Fruit fly (Drosophila melanogaster) whole organism, embryonic: ENCODE measurements around the gene HUWE1.

Experiments
- Bgb ChIP-seq: fragments of 200-800 bp; sonication (Bioruptor generic); IDR thresholded peaks from 2 replicates; pipeline ENCODE4 v1.3.6; 2022; ENCODE audit warnings: missing biosample characterization, missing genetic modification characterization; ENCODE audit not compliant: partially characterized antibody
- Blimp-1 ChIP-seq: fragments of 200-800 bp; sonication (Bioruptor generic); optimal IDR thresholded peaks from 3 replicates; lab custom pipeline; 2018; ENCODE audit warnings: missing biosample characterization, missing genetic modification characterization, mild to moderate bottlenecking, moderate library complexity, missing genetic modification reagents
- CG10147 ChIP-seq: fragments of 200-800 bp; sonication (Bioruptor generic); optimal IDR thresholded peaks from 2 replicates; lab custom pipeline; 2019; ENCODE audit warnings: missing biosample characterization, mild to moderate bottlenecking, missing genetic modification characterization, moderate library complexity
- CG10543 ChIP-seq: fragments of 200-800 bp; sonication (Bioruptor generic); optimal IDR thresholded peaks from 3 replicates; lab custom pipeline; 2017; ENCODE audit warnings: missing biosample characterization, mild to moderate bottlenecking, missing genetic modification characterization, moderate library complexity
- CG15011 ChIP-seq: fragments of 200-800 bp; sonication (Bioruptor generic); optimal IDR thresholded peaks from 3 replicates; lab custom pipeline; 2018; ENCODE audit warnings: missing biosample characterization, mild to moderate bottlenecking, missing genetic modification characterization
- CG15479 ChIP-seq: fragments of 200-800 bp; sonication (Bioruptor generic); optimal IDR thresholded peaks from 3 replicates; lab custom pipeline; 2019; ENCODE audit warnings: missing biosample characterization, mild to moderate bottlenecking, missing genetic modification characterization, moderate library complexity
- CG17359 ChIP-seq: fragments of 200-800 bp; sonication (Bioruptor generic); optimal IDR thresholded peaks from 3 replicates; lab custom pipeline; 2018; ENCODE audit warnings: missing biosample characterization, mild to moderate bottlenecking, missing genetic modification characterization, moderate library complexity
- CG17612 ChIP-seq: fragments of 200-800 bp; sonication (Bioruptor generic); IDR thresholded peaks from 2 replicates; pipeline ENCODE4 v1.3.6; 2022; ENCODE audit warnings: missing biosample characterization, missing genetic modification characterization
- CG1832 ChIP-seq: fragments of 200-800 bp; sonication (Bioruptor generic); optimal IDR thresholded peaks from 2 replicates; lab custom pipeline; 2017; ENCODE audit warnings: missing biosample characterization, mild to moderate bottlenecking, missing genetic modification characterization, inconsistent platforms
- CG18764 ChIP-seq: fragments of 200-800 bp; sonication (Bioruptor generic); optimal IDR thresholded peaks from 3 replicates; lab custom pipeline; 2016; ENCODE audit warnings: missing biosample characterization, missing genetic modification characterization
- CG2120 ChIP-seq: fragments of 200-800 bp; sonication (Bioruptor generic); optimal IDR thresholded peaks from 3 replicates; lab custom pipeline; 2016; ENCODE audit warnings: missing biosample characterization, missing genetic modification characterization
- CG2129 ChIP-seq: fragments of 200-800 bp; sonication (Bioruptor generic); IDR thresholded peaks from 2 replicates; pipeline ENCODE4 v1.3.6; 2022; ENCODE audit warnings: missing biosample characterization, missing genetic modification characterization; ENCODE audit not compliant: partially characterized antibody
- CG30403 ChIP-seq: fragments of 200-800 bp; sonication (Bioruptor generic); optimal IDR thresholded peaks from 3 replicates; lab custom pipeline; 2016; ENCODE audit warnings: missing biosample characterization, missing genetic modification characterization
- CG3065 ChIP-seq: fragments of 200-800 bp; sonication (Bioruptor generic); optimal IDR thresholded peaks from 2 replicates; lab custom pipeline; 2016; ENCODE audit warnings: missing biosample characterization, missing genetic modification characterization
- CG43689 ChIP-seq: fragments of 200-800 bp; sonication (Bioruptor generic); IDR thresholded peaks from 2 replicates; pipeline ENCODE4 v1.3.6; 2022; ENCODE audit warnings: missing biosample characterization, missing genetic modification characterization
- CG7928 ChIP-seq: fragments of 200-800 bp; sonication (Bioruptor generic); optimal IDR thresholded peaks from 2 replicates; lab custom pipeline; 2017; ENCODE audit warnings: missing biosample characterization, mild to moderate bottlenecking, missing genetic modification characterization
- CG7987 ChIP-seq: fragments of 200-800 bp; sonication (Bioruptor generic); optimal IDR thresholded peaks from 2 replicates; lab custom pipeline; 2018; ENCODE audit warnings: missing biosample characterization, mild to moderate bottlenecking, missing genetic modification characterization, moderate library complexity
- CkIIα-i1 ChIP-seq: fragments of 200-800 bp; sonication (Bioruptor generic); IDR thresholded peaks from 2 replicates; pipeline ENCODE4 v1.3.6; 2022; ENCODE audit warnings: missing biosample characterization, missing genetic modification characterization
- D19A ChIP-seq: fragments of 200-800 bp; optimal IDR thresholded peaks from 3 replicates; lab custom pipeline; 2019; ENCODE audit warnings: missing biosample characterization, mild to moderate bottlenecking, missing genetic modification characterization, moderate library complexity
- D19B ChIP-seq: fragments of 200-800 bp; sonication (Bioruptor generic); optimal IDR thresholded peaks from 2 replicates; lab custom pipeline; 2017; ENCODE audit warnings: missing biosample characterization, mild to moderate bottlenecking, missing genetic modification characterization
- Doc3 ChIP-seq: fragments of 200-800 bp; sonication (Bioruptor generic); IDR thresholded peaks from 3 replicates; pipeline ENCODE4 v1.3.6; 2022; ENCODE audit warnings: missing biosample characterization, missing genetic modification characterization; ENCODE audit not compliant: partially characterized antibody
- E2f1 ChIP-seq: fragments of 200-800 bp; sonication (Bioruptor generic); IDR thresholded peaks from 2 replicates; pipeline ENCODE4 v1.3.6; 2022; ENCODE audit warnings: missing biosample characterization, missing genetic modification characterization
- ERR ChIP-seq: fragments of 200-800 bp; sonication (Bioruptor generic); optimal IDR thresholded peaks from 2 replicates; lab custom pipeline; 2016; ENCODE audit warnings: missing biosample characterization, missing genetic modification characterization
- Fer2 ChIP-seq: fragments of 200-800 bp; sonication (Bioruptor generic); optimal IDR thresholded peaks from 2 replicates; lab custom pipeline; 2018; ENCODE audit warnings: missing biosample characterization, mild to moderate bottlenecking, missing genetic modification characterization, moderate library complexity
- H15 ChIP-seq: fragments of 200-800 bp; sonication (Bioruptor generic); IDR thresholded peaks from 3 replicates; pipeline ENCODE4 v1.3.6; 2022; ENCODE audit warnings: missing biosample characterization, missing genetic modification characterization
- Mad ChIP-seq: fragments of 200-800 bp; sonication (Bioruptor generic); optimal IDR thresholded peaks from 2 replicates; lab custom pipeline; 2016; ENCODE audit warnings: missing biosample characterization, missing genetic modification characterization
- Mes4 ChIP-seq: fragments of 200-800 bp; sonication (Bioruptor generic); optimal IDR thresholded peaks from 2 replicates; lab custom pipeline; 2016; ENCODE audit warnings: missing biosample characterization, missing genetic modification characterization
- NfI ChIP-seq: fragments of 200-800 bp; sonication (Bioruptor generic); optimal IDR thresholded peaks from 3 replicates; lab custom pipeline; 2018; ENCODE audit warnings: missing biosample characterization, mild to moderate bottlenecking, missing genetic modification characterization, moderate library complexity
- Pdp1 ChIP-seq, 2 experiments: fragments of 200-800 bp; sonication (Bioruptor generic); optimal IDR thresholded peaks; 3 replicates each; lab custom pipeline; 2016; ENCODE audit warnings: missing biosample characterization in 2 of 2, missing genetic modification characterization in 2 of 2, mild to moderate bottlenecking in 1 of 2, moderate library complexity in 1 of 2
- Rx ChIP-seq: fragments of 200-800 bp; sonication (Bioruptor generic); IDR thresholded peaks from 2 replicates; pipeline ENCODE4 v1.3.6; 2022; ENCODE audit warnings: missing biosample characterization, missing genetic modification characterization
- Spps ChIP-seq: fragments of 200-800 bp; sonication (Bioruptor generic); optimal IDR thresholded peaks from 2 replicates; lab custom pipeline; 2018; ENCODE audit warnings: missing biosample characterization, mild to moderate bottlenecking, missing genetic modification characterization
- Sry-δ ChIP-seq: fragments of 200-800 bp; sonication (Bioruptor generic); optimal IDR thresholded peaks from 2 replicates; lab custom pipeline; 2016; ENCODE audit warnings: missing biosample characterization, missing genetic modification characterization
- Xbp1 ChIP-seq: fragments of 200-800 bp; sonication (Bioruptor generic); optimal IDR thresholded peaks from 3 replicates; lab custom pipeline; 2016; ENCODE audit warnings: missing biosample characterization, mild to moderate bottlenecking, missing genetic modification characterization
- amos ChIP-seq: fragments of 200-800 bp; sonication (Bioruptor generic); IDR thresholded peaks from 2 replicates; pipeline ENCODE4 v1.3.6; 2022; ENCODE audit warnings: missing biosample characterization, missing genetic modification characterization; ENCODE audit not compliant: partially characterized antibody
- bbx ChIP-seq: fragments of 200-800 bp; sonication (Bioruptor generic); IDR thresholded peaks from 2 replicates; pipeline ENCODE4 v1.3.6; 2022; ENCODE audit warnings: missing biosample characterization, missing genetic modification characterization; ENCODE audit not compliant: partially characterized antibody
- gfzf ChIP-seq: fragments of 200-800 bp; sonication (Bioruptor generic); optimal IDR thresholded peaks from 2 replicates; lab custom pipeline; 2016; ENCODE audit warnings: missing biosample characterization, mild to moderate bottlenecking, missing genetic modification characterization, moderate library complexity
- lilli ChIP-seq: fragments of 200-800 bp; sonication (Bioruptor generic); optimal IDR thresholded peaks from 3 replicates; lab custom pipeline; 2016; ENCODE audit warnings: missing biosample characterization, missing genetic modification characterization
- slp2 ChIP-seq: fragments of 200-800 bp; sonication (Bioruptor generic); optimal IDR thresholded peaks from 2 replicates; lab custom pipeline; 2016; ENCODE audit warnings: missing biosample characterization, missing genetic modification characterization
- unpg ChIP-seq: fragments of 200-800 bp; sonication (Bioruptor generic); optimal IDR thresholded peaks from 3 replicates; lab custom pipeline; 2018; ENCODE audit warnings: missing biosample characterization, mild to moderate bottlenecking, missing genetic modification characterization, moderate library complexity
- wek ChIP-seq: fragments of 200-800 bp; sonication (Bioruptor generic); optimal IDR thresholded peaks from 3 replicates; lab custom pipeline; 2018; ENCODE audit warnings: missing biosample characterization, mild to moderate bottlenecking, missing genetic modification characterization, moderate library complexity
- zen ChIP-seq: fragments of 200-800 bp; sonication (Bioruptor generic); optimal IDR thresholded peaks from 3 replicates; lab custom pipeline; 2018; ENCODE audit warnings: missing biosample characterization, mild to moderate bottlenecking, missing genetic modification characterization, moderate library complexity
- zen2 ChIP-seq: fragments of 200-800 bp; sonication (Bioruptor generic); IDR thresholded peaks from 3 replicates; pipeline ENCODE4 v1.3.6; 2022; ENCODE audit warnings: missing biosample characterization, missing genetic modification characterization; ENCODE audit not compliant: partially characterized antibody
- zf30C ChIP-seq: fragments of 200-800 bp; sonication (Bioruptor generic); optimal IDR thresholded peaks from 3 replicates; lab custom pipeline; 2018; ENCODE audit warnings: missing biosample characterization, mild to moderate bottlenecking, missing genetic modification characterization

HUWE1 gene

DNA sequence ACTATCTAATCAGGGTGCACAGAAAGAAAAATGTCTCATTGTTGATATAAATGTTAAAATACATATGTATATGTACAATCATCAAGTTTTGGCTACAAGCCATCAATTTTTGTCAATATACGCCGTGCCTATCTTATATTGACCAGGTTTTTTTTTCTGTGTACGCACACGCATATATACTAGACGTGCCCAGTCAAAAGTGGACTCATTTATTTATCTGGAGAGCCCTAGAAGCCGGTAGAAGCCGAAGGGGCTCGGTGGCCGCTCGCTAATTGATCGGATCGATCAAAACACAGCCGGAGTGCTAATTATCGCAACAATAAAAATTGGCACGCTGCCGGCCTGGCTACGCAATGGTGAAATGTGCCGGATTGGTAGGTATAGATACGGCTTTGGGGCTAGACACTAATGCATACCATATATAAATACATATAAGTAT is 27.9 kb downstream of the HUWE1 start (continued):
- no peak for TF ChIP-seq Mes4 (GFP tag; lab: Kevin White, UChicago)
- TF ChIP-seq CG17359 (tag; lab: Kevin White, UChicago) = peak; percentile 79
- TF ChIP-seq Fer2 (tag; lab: Kevin White, UChicago) = peak; percentile 54
- peak; percentile 66 for TF ChIP-seq Xbp1 (GFP tag; lab: Kevin White, UChicago)
- no peak for TF ChIP-seq Bgb (GFP tag; lab: Robert Waterston, UW)
- TF ChIP-seq CG15011 (GFP tag; lab: Kevin White, UChicago) = peak; percentile 41
- TF ChIP-seq CG10147 = peak; percentile 70
- TF ChIP-seq D19B = peak; percentile 66
- peak; percentile 15 for TF ChIP-seq CG7928 (GFP tag; lab: Kevin White, UChicago)
- TF ChIP-seq CG1832 (GFP tag; lab: Kevin White, UChicago) = no peak
- 0 out of 2 replicates have a peak, but pooled peaks have one; percentile 4 for TF ChIP-seq amos
- no peak for TF ChIP-seq CG2129 (GFP tag; lab: Robert Waterston, UW)
- TF ChIP-seq Sry-δ = peak; percentile 12
- peak; percentile 74 for TF ChIP-seq NfI (GFP tag; lab: Kevin White, UChicago)
- TF ChIP-seq CG17612 (GFP tag; lab: Robert Waterston, UW) = peak; percentile 55; the same call in 1 of the 2 replicates
- TF ChIP-seq Spps (tag; lab: Kevin White, UChicago) = no peak
- 0 out of 3 replicates have a peak, but pooled peaks have one; percentile 44 for TF ChIP-seq H15
- TF ChIP-seq unpg (GFP tag; lab: Kevin White, UChicago) = peak; percentile 77
- TF ChIP-seq D19A (tag; lab: Kevin White, UChicago) = peak; percentile 37
- TF ChIP-seq CkIIα-i1 = no peak
- peak; percentile 90 for TF ChIP-seq zf30C (GFP tag; lab: Kevin White, UChicago)
- no peak for TF ChIP-seq bbx
- peak; percentile 52 for TF ChIP-seq Mad (GFP tag; lab: Kevin White, UChicago)
- peak; percentile 67 for TF ChIP-seq CG7987 (GFP tag; lab: Kevin White, UChicago)
- no peak for TF ChIP-seq slp2
- TF ChIP-seq E2f1 (GFP tag; lab: Robert Waterston, UW) = peak; percentile 72
- no peak for TF ChIP-seq zen2 (GFP tag; lab: Robert Waterston, UW)
- TF ChIP-seq Rx (GFP tag; lab: Robert Waterston, UW) = peak; percentile 50; the same call in 1 of the 2 replicates
- TF ChIP-seq CG18764 (GFP tag; lab: Kevin White, UChicago) = peak; percentile 45
- no peak for TF ChIP-seq CG15479 (GFP tag; lab: Kevin White, UChicago)
- peak; percentile 59 for TF ChIP-seq CG43689
- TF ChIP-seq Doc3 (GFP tag; lab: Robert Waterston, UW) = no peak
- no peak for TF ChIP-seq wek (GFP tag; lab: Kevin White, UChicago)
- no peak for TF ChIP-seq CG3065
- TF ChIP-seq Pdp1 (GFP tag; optimal IDR thresholded peaks at IDR 0.05; lab: Kevin White, UChicago) = peak; percentile 58 to 63
- peak; percentile 85 for TF ChIP-seq lilli (GFP tag; lab: Kevin White, UChicago)
- TF ChIP-seq ERR (GFP tag; lab: Kevin White, UChicago) = peak; percentile 26
- TF ChIP-seq CG2120 (GFP tag; lab: Kevin White, UChicago) = peak; percentile 91
- TF ChIP-seq CG30403 (GFP tag; lab: Kevin White, UChicago) = peak; percentile 67
- TF ChIP-seq Blimp-1 = peak; percentile 48
- no peak for TF ChIP-seq zen (tag; lab: Kevin White, UChicago)
- TF ChIP-seq gfzf (GFP tag; lab: Kevin White, UChicago) = no peak
- TF ChIP-seq CG10543 (GFP tag; lab: Kevin White, UChicago) = peak; percentile 80
